Worm (Caenorhabditis elegans) whole organism, L4 larva: Measurements from ENCODE around the gene F56B6.6.
A peak's percentile ranks its signal among the peaks of the same experiment; 100 is the strongest.

ENCODE experiments used
- F10B5.3 ChIP-seq: sonication (generic microtip); optimal IDR thresholded peaks from 2 replicates; lab custom pipeline; 2016; ENCODE audit warnings: mild to moderate bottlenecking, missing genetic modification characterization, missing compliant biosample characterization
- F37D6.2 ChIP-seq: sonication (generic microtip); optimal IDR thresholded peaks from 2 replicates; lab custom pipeline; 2016; ENCODE audit warnings: mild to moderate bottlenecking, missing genetic modification characterization, missing compliant biosample characterization
- R02D3.7 ChIP-seq: fragments of 150-350 bp; sonication (generic microtip); optimal IDR thresholded peaks from 3 replicates; lab custom pipeline; 2014; ENCODE audit warnings: missing biosample characterization, missing genetic modification characterization
- Y5F2A.4 ChIP-seq: fragments of 200-800 bp; sonication (Bioruptor generic); optimal IDR thresholded peaks from 2 replicates; lab custom pipeline; 2018; ENCODE audit warnings: mild to moderate bottlenecking, missing genetic modification characterization, missing compliant biosample characterization
- aly-2 ChIP-seq: sonication (generic microtip); optimal IDR thresholded peaks from 2 replicates; lab custom pipeline; 2018; ENCODE audit warnings: missing biosample characterization, missing genetic modification characterization
- ceh-44 ChIP-seq: fragments of 200-800 bp; sonication (Bioruptor generic); IDR thresholded peaks from 2 replicates; pipeline ENCODE4 v1.3.6; 2022; ENCODE audit warnings: missing genetic modification reagents, missing genetic modification characterization, missing compliant biosample characterization
- ceh-62 ChIP-seq: sonication (generic microtip); optimal IDR thresholded peaks from 2 replicates; lab custom pipeline; 2017; ENCODE audit warnings: missing biosample characterization, missing genetic modification characterization
- ceh-82 ChIP-seq: sonication (generic microtip); optimal IDR thresholded peaks from 2 replicates; lab custom pipeline; 2017; ENCODE audit warnings: missing biosample characterization, missing genetic modification characterization
- daf-12 ChIP-seq: fragments of 150-350 bp; optimal IDR thresholded peaks from 2 replicates; lab custom pipeline; 2014; ENCODE audit warnings: missing biosample characterization, missing genetic modification reagents, missing genetic modification characterization
- daf-16 ChIP-seq, 3 experiments: sonication (generic microtip); optimal IDR thresholded peaks; 2 replicates each; lab custom pipeline; 2016 to 2017; ENCODE audit warnings: missing genetic modification characterization in 3 of 3, missing genetic modification reagents in 3 of 3, mild to moderate bottlenecking in 2 of 3, missing compliant biosample characterization in 2 of 3, missing biosample characterization in 1 of 3, moderate library complexity in 1 of 3
- daf-8 ChIP-seq: fragments of 200-800 bp; sonication (Bioruptor generic); IDR thresholded peaks from 2 replicates; pipeline ENCODE4 v1.3.6; 2022; ENCODE audit warnings: missing genetic modification characterization, missing compliant biosample characterization
- dmd-6 ChIP-seq: fragments of 200-800 bp; sonication (Bioruptor generic); IDR thresholded peaks from 2 replicates; pipeline ENCODE4 v1.3.6; 2022; ENCODE audit warnings: missing genetic modification reagents, missing genetic modification characterization, missing compliant biosample characterization
- dpl-1 ChIP-seq: fragments of 150-350 bp; optimal IDR thresholded peaks from 2 replicates; lab custom pipeline; 2014; ENCODE audit warnings: missing biosample characterization, missing genetic modification reagents, missing genetic modification characterization
- duxl-1 ChIP-seq: sonication (generic microtip); optimal IDR thresholded peaks from 2 replicates; lab custom pipeline; 2016; ENCODE audit warnings: mild to moderate bottlenecking, missing genetic modification characterization, moderate library complexity, missing compliant biosample characterization; ENCODE audit not compliant: poor library complexity
- dve-1 ChIP-seq: sonication (generic microtip); optimal IDR thresholded peaks from 2 replicates; lab custom pipeline; 2017; ENCODE audit warnings: antibody characterized with exemption, mild to moderate bottlenecking, missing genetic modification characterization, missing compliant biosample characterization; ENCODE audit not compliant: insufficient read depth
- egl-27 ChIP-seq: sonication (generic microtip); optimal IDR thresholded peaks from 3 replicates; lab custom pipeline; 2017; ENCODE audit warnings: missing biosample characterization, missing genetic modification reagents, missing genetic modification characterization
- fkh-10 ChIP-seq: fragments of 150-350 bp; optimal IDR thresholded peaks from 2 replicates; lab custom pipeline; 2014; ENCODE audit warnings: missing biosample characterization, missing genetic modification reagents, missing genetic modification characterization
- hlh-11 ChIP-seq: fragments of 200-800 bp; sonication (Bioruptor generic); optimal IDR thresholded peaks from 2 replicates; lab custom pipeline; 2018; ENCODE audit warnings: mild to moderate bottlenecking, missing genetic modification characterization, missing compliant biosample characterization
- hlh-30 ChIP-seq: sonication (generic microtip); optimal IDR thresholded peaks from 2 replicates; lab custom pipeline; 2017; ENCODE audit warnings: antibody characterized with exemption, mild to moderate bottlenecking, missing genetic modification characterization, missing compliant biosample characterization; ENCODE audit not compliant: insufficient read depth
- hmg-1.1 ChIP-seq: fragments of 200-800 bp; sonication (Bioruptor generic); IDR thresholded peaks from 2 replicates; pipeline ENCODE4 v1.3.6; 2022; ENCODE audit warnings: missing genetic modification reagents, missing genetic modification characterization, missing compliant biosample characterization
- lim-7 ChIP-seq: fragments of 200-800 bp; sonication (Bioruptor generic); IDR thresholded peaks from 2 replicates; pipeline ENCODE4 v1.3.6; 2022; ENCODE audit warnings: missing genetic modification characterization, missing compliant biosample characterization
- lin-29 ChIP-seq: fragments of 200-800 bp; sonication (Bioruptor generic); IDR thresholded peaks from 2 replicates; pipeline ENCODE4 v1.3.6; 2022; ENCODE audit warnings: missing genetic modification reagents, missing genetic modification characterization, missing compliant biosample characterization
- lin-38 ChIP-seq: fragments of 200-800 bp; sonication (Bioruptor generic); IDR thresholded peaks from 2 replicates; pipeline ENCODE4 v1.3.6; 2022; ENCODE audit warnings: missing genetic modification reagents, missing genetic modification characterization, missing compliant biosample characterization
- lin-39 ChIP-seq: fragments of 150-350 bp; optimal IDR thresholded peaks from 2 replicates; lab custom pipeline; 2014; ENCODE audit warnings: missing biosample characterization, missing genetic modification reagents, missing genetic modification characterization
- madf-9 ChIP-seq: fragments of 200-800 bp; sonication (Bioruptor generic); conservative IDR thresholded peaks from 2 replicates; pipeline ENCODE4 v1.3.6; 2022; ENCODE audit warnings: missing genetic modification reagents, missing genetic modification characterization, missing compliant biosample characterization
- mdl-1 ChIP-seq, 2 experiments: fragments of 150-350 bp in 1 of 2; sonication (generic microtip) in 1 of 2; optimal IDR thresholded peaks; 2 replicates each; lab custom pipeline; 2014 to 2017; ENCODE audit warnings: missing biosample characterization in 2 of 2, missing genetic modification characterization in 2 of 2
- mep-1 ChIP-seq: fragments of 150-350 bp; sonication (generic microtip); optimal IDR thresholded peaks from 3 replicates; lab custom pipeline; 2014; ENCODE audit warnings: missing biosample characterization, missing genetic modification characterization
- mes-2 ChIP-seq: sonication (generic microtip); optimal IDR thresholded peaks from 2 replicates; lab custom pipeline; 2016; ENCODE audit warnings: missing genotype, mild to moderate bottlenecking, missing genetic modification characterization, missing compliant biosample characterization; ENCODE audit not compliant: poor library complexity, severe bottlenecking
- mxl-3 ChIP-seq: fragments of 200-800 bp; sonication (Bioruptor generic); optimal IDR thresholded peaks from 2 replicates; lab custom pipeline; 2018; ENCODE audit warnings: mild to moderate bottlenecking, missing genetic modification characterization, missing compliant biosample characterization
- nhr-10 ChIP-seq: fragments of 150-350 bp; optimal IDR thresholded peaks from 2 replicates; lab custom pipeline; 2014; ENCODE audit warnings: missing biosample characterization, missing genetic modification characterization
- nhr-25 ChIP-seq: sonication (generic microtip); optimal IDR thresholded peaks from 2 replicates; lab custom pipeline; 2017; ENCODE audit warnings: missing genetic modification characterization, mild to moderate bottlenecking, missing compliant biosample characterization, antibody characterized with exemption, moderate library complexity, borderline replicate concordance; ENCODE audit not compliant: insufficient read depth
- nhr-28 ChIP-seq: fragments of 150-350 bp; optimal IDR thresholded peaks from 2 replicates; lab custom pipeline; 2014; ENCODE audit warnings: missing biosample characterization, missing genetic modification characterization
- nhr-41 ChIP-seq: fragments of 200-800 bp; sonication (Bioruptor generic); IDR thresholded peaks from 2 replicates; pipeline ENCODE4 v1.3.6; 2022; ENCODE audit warnings: missing genetic modification reagents, missing genetic modification characterization, missing compliant biosample characterization
- nhr-42 ChIP-seq: fragments of 200-800 bp; sonication (Bioruptor generic); IDR thresholded peaks from 2 replicates; pipeline ENCODE4 v1.3.6; 2022; ENCODE audit warnings: missing genetic modification characterization, missing compliant biosample characterization
- nhr-76 ChIP-seq: fragments of 150-350 bp; optimal IDR thresholded peaks from 2 replicates; lab custom pipeline; 2014; ENCODE audit warnings: missing biosample characterization, missing genetic modification characterization
- pha-4 ChIP-seq, 2 experiments: fragments of 150-350 bp in 1 of 2; fragments of 200-800 bp in 1 of 2; sonication (Bioruptor generic) in 1 of 2; IDR thresholded peaks in 1 of 2; optimal IDR thresholded peaks in 1 of 2; 2 replicates each; pipeline versions ENCODE4 v1.3.6 to Lab custom; 2014 to 2022; ENCODE audit warnings: missing genetic modification characterization in 2 of 2, missing genetic modification reagents in 2 of 2, missing biosample characterization in 1 of 2, missing compliant biosample characterization in 1 of 2
- php-3 ChIP-seq: fragments of 200-800 bp; sonication (Bioruptor generic); IDR thresholded peaks from 2 replicates; pipeline ENCODE4 v1.3.6; 2022; ENCODE audit warnings: missing genetic modification reagents, missing genetic modification characterization, missing compliant biosample characterization
- pqm-1 ChIP-seq: sonication (generic microtip); optimal IDR thresholded peaks from 2 replicates; lab custom pipeline; 2017; ENCODE audit warnings: missing biosample characterization, missing genetic modification characterization
- snpc-4 ChIP-seq: fragments of 150-350 bp; optimal IDR thresholded peaks from 2 replicates; lab custom pipeline; 2014; ENCODE audit warnings: missing biosample characterization, missing genetic modification characterization
- spr-1 ChIP-seq: sonication (generic microtip); optimal IDR thresholded peaks from 2 replicates; lab custom pipeline; 2016; ENCODE audit warnings: mild to moderate bottlenecking, missing genetic modification characterization, missing compliant biosample characterization
- unc-62 ChIP-seq, 3 experiments: fragments of 150-350 bp in 1 of 3; sonication (generic microtip); optimal IDR thresholded peaks in 2 of 3; peaks in 1 of 3; 1 replicate in 1 of 3; 2 replicates in 2 of 3; lab custom pipeline; 2014 to 2017; ENCODE audit warnings: missing biosample characterization in 3 of 3, missing genetic modification characterization in 3 of 3, missing genetic modification reagents in 3 of 3, missing genotype in 1 of 3
- zag-1 ChIP-seq: fragments of 150-350 bp; optimal IDR thresholded peaks from 2 replicates; lab custom pipeline; 2014; ENCODE audit warnings: missing biosample characterization, missing genetic modification characterization
- zfp-2 ChIP-seq: sonication (generic microtip); optimal IDR thresholded peaks from 2 replicates; lab custom pipeline; 2016; ENCODE audit warnings: mild to moderate bottlenecking, missing genetic modification characterization, missing compliant biosample characterization
- zfp-3 ChIP-seq: fragments of 200-800 bp; sonication (Bioruptor generic); conservative IDR thresholded peaks from 2 replicates; pipeline ENCODE4 v1.3.6; 2022; ENCODE audit warnings: missing genetic modification reagents, missing genetic modification characterization, missing compliant biosample characterization
- zip-2 ChIP-seq: fragments of 150-350 bp; optimal IDR thresholded peaks from 2 replicates; lab custom pipeline; 2014; ENCODE audit warnings: missing biosample characterization, missing genetic modification characterization
- ztf-11 ChIP-seq: fragments of 150-350 bp; optimal IDR thresholded peaks from 2 replicates; lab custom pipeline; 2014; ENCODE audit warnings: missing biosample characterization, missing genetic modification characterization

F56B6.6 gene

DNA sequence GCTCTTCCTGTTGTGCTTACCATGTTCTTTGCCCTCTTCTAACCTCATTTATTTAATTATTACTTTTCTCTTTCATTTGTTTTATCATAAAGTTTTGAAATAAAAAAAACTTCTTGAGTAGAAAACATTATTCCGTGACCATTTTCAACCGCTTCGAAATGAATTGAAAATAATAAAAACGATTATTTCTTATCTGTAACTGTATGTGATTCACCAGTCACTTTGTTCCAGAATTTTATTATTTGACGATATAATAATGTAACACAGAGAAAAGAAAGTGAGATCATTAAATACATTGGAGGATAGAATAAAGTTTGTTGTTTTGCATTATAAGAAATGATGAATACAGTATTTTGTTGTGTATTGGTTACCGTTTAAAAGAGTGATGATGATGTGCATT lies 27.8 kb downstream of the F56B6.6 start (continued):
- TF ChIP-seq nhr-25 (tag; lab: Kevin White, UChicago): no peak
- peak; percentile 7 for TF ChIP-seq nhr-28 (tag; lab: Kevin White, UChicago)
- no peak for TF ChIP-seq pha-4 (GFP tag; IDR thresholded peaks at IDR 0.05; lab: Robert Waterston, UW)
- no peak for TF ChIP-seq pha-4 (tag; optimal IDR thresholded peaks at IDR 0.05; lab: Kevin White, UChicago)
- TF ChIP-seq ztf-11 (tag; lab: Kevin White, UChicago): no peak
- TF ChIP-seq spr-1 (tag; lab: Kevin White, UChicago): no peak
- TF ChIP-seq fkh-10 (GFP tag; lab: Kevin White, UChicago): no peak
- no peak for TF ChIP-seq mdl-1 (tag; optimal IDR thresholded peaks at IDR 0.05; lab: Kevin White, UChicago)
- TF ChIP-seq ceh-82: no peak
- TF ChIP-seq snpc-4 (tag; lab: Kevin White, UChicago): no peak
- TF ChIP-seq dpl-1 (GFP tag; lab: Kevin White, UChicago): no peak
- TF ChIP-seq dmd-6 (GFP tag; lab: Robert Waterston, UW): no peak
- no peak for TF ChIP-seq hmg-1.1 (GFP tag; lab: Robert Waterston, UW)
- peak; percentile 35 for TF ChIP-seq mep-1 (tag; lab: Kevin White, UChicago)
- peak in 1 of 2 experiments; percentile 79 for TF ChIP-seq unc-62 (GFP tag; optimal IDR thresholded peaks at IDR 0.05 in 1 of 2; lab: Kevin White, UChicago)
- TF ChIP-seq unc-62 (tag; optimal IDR thresholded peaks at IDR 0.05; lab: Kevin White, UChicago): no peak
- TF ChIP-seq nhr-41 (GFP tag; lab: Robert Waterston, UW): no peak
- TF ChIP-seq egl-27 (tag; lab: Kevin White, UChicago): no peak
- no peak for TF ChIP-seq Y5F2A.4
- no peak for TF ChIP-seq R02D3.7 (tag; lab: Kevin White, UChicago)
- no peak for TF ChIP-seq zip-2
- TF ChIP-seq nhr-42 (GFP tag; lab: Robert Waterston, UW): no peak
- TF ChIP-seq nhr-76: no peak
- no peak for TF ChIP-seq madf-9 (GFP tag; lab: Robert Waterston, UW)

DNA sequence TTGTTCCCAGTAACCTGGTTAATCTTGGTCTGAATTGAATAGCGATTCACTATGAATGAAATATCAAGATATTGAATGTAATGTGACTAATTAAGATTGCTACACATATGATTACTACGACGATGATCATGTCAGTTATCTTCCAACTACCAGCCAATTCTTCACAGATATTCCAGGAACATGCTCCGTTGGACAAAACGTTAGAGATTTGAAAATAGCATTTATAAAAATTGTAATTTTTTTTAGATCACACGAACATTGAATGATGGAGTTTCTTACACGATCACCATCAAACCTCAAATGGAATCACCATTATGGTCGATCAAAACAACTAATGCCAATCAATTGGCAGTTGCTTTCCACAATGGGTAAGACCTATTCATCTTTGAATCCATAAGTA lies 29.8 kb downstream of the F56B6.6 start:
- TF ChIP-seq unc-62 (GFP tag; optimal IDR thresholded peaks at IDR 0.05 in 1 of 2; lab: Kevin White, UChicago) (peak in 1 of 2 experiments; percentile 93), unc-62 (tag; optimal IDR thresholded peaks at IDR 0.05; lab: Kevin White, UChicago) (no peak), lin-38 (no peak)

DNA sequence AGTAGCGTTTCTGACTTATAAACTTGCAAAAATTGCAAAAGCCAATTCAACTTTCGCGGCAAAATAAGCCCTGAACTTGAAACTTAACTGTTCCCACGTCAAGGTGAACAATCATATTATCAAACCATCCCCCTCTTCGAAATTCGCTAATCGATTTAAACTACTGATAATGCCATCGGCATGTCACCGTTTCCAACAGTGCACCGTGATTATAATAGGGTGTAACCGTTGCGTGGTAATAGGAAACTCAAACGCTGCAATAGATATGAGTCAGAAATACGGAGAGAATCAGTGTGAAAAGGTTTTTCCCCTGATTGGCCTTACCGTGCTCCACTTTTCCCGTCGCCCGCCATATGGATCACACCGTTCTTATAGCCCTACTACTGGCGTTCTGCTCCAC lies 31.9 kb downstream of the F56B6.6 start:
- TF ChIP-seq hlh-30 (peak; percentile 25), ztf-11 (tag; lab: Kevin White, UChicago) (no peak), daf-12 (no peak), madf-9 (GFP tag; lab: Robert Waterston, UW) (no peak), lim-7 (GFP tag; lab: Robert Waterston, UW) (no peak), lin-29 (no peak), php-3 (GFP tag; lab: Robert Waterston, UW) (0 out of 2 replicates have a peak, but pooled peaks have one; percentile 35), daf-8 (GFP tag; lab: Robert Waterston, UW) (no peak), mes-2 (peak; percentile 37), F10B5.3 (tag; lab: Kevin White, UChicago) (no peak), zfp-3 (GFP tag; lab: Robert Waterston, UW) (no peak), nhr-28 (tag; lab: Kevin White, UChicago) (peak; percentile 71), dve-1 (tag; lab: Kevin White, UChicago) (peak; percentile 65), ceh-62 (tag; lab: Kevin White, UChicago) (no peak), dmd-6 (GFP tag; lab: Robert Waterston, UW) (peak; percentile 76), aly-2 (tag; lab: Kevin White, UChicago) (no peak), zag-1 (tag; lab: Kevin White, UChicago) (no peak), hlh-11 (tag; lab: Kevin White, UChicago) (peak; percentile 73), ceh-44 (GFP tag; lab: Robert Waterston, UW) (no peak), duxl-1 (tag; lab: Kevin White, UChicago) (no peak), lin-39 (no peak), nhr-10 (no peak), F37D6.2 (tag; lab: Kevin White, UChicago) (no peak), mxl-3 (GFP tag; lab: Kevin White, UChicago) (peak; percentile 49), daf-16 (GFP tag; optimal IDR thresholded peaks at IDR 0.05; lab: Kevin White, UChicago) (no peak), daf-16 (tag; optimal IDR thresholded peaks at IDR 0.05; lab: Kevin White, UChicago) (peak; percentile 61), pqm-1 (tag; lab: Kevin White, UChicago) (peak; percentile 99), zfp-2 (tag; lab: Kevin White, UChicago) (no peak)
